ENCODE assay signal across 4 fruit fly cellular contexts in the genomic region with DNA sequence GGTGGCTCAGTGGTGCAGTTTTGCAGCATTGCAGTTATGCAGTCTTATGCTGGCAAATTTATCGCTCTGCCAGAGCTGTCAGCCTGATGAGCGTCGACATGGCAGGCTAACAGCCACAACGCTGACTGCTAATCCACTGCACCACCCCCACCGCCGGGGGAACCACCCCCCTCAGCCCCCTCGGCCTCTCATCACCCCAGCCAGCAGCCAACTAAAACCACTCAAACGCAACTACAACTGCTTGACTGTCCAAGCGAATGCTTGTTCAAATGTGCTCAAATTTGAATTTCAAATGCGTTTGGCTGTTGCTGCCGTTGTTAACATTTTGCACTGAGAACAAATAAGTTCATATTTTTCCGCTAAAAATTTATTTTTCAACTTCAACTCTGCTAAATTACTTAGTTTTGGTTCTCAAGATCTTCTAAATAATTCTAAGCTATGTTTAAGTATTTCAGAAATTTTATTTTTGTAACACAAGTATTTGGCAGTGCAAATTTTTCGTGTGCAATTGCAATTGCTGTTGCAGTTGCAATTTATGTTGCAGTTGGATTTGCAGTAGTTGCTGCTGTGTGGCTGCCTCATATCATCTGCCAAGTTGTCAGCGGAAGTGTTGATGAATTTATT.
TF ChIP-seq lines count a peak whose summit lies in the region.

No protein-coding gene starts in this region.

TF ChIP-seq in whole organism, embryonic, 481 proteins besides CTCF, POLR2A, EP300 and RAD21 (continued from another document and continues in another):
- TF ChIP-seq Dip3 (GFP tag; optimal IDR thresholded peaks at IDR 0.05; lab: Kevin White, UChicago), result no peak
- TF ChIP-seq CG7357 (GFP tag; IDR thresholded peaks at IDR 0.05; lab: Robert Waterston, UW), result no peak
- no peak for TF ChIP-seq tll (GFP tag; optimal IDR thresholded peaks at IDR 0.05; lab: Kevin White, UChicago)
- TF ChIP-seq Blimp-1 (GFP tag; optimal IDR thresholded peaks at IDR 0.05; lab: Kevin White, UChicago), result peak; percentile 18
- no peak for TF ChIP-seq Camta (GFP tag; optimal IDR thresholded peaks at IDR 0.05; lab: Kevin White, UChicago)
- no peak for TF ChIP-seq al (GFP tag; IDR thresholded peaks at IDR 0.05; lab: Robert Waterston, UW)
- TF ChIP-seq CG9215 (GFP tag; IDR thresholded peaks at IDR 0.05; lab: Robert Waterston, UW), result no peak
- TF ChIP-seq CG13424 (tag; optimal IDR thresholded peaks at IDR 0.05; lab: Kevin White, UChicago), result peak; percentile 23
- no peak for TF ChIP-seq CG34224 (GFP tag; IDR thresholded peaks at IDR 0.05; lab: Robert Waterston, UW; ENCODE audit: partially characterized antibody)
- no peak for TF ChIP-seq hth (optimal IDR thresholded peaks at IDR 0.05; lab: Kevin White, UChicago)
- no peak for TF ChIP-seq cg (GFP tag; optimal IDR thresholded peaks at IDR 0.05; lab: Kevin White, UChicago)
- no peak for TF ChIP-seq Elba2 (GFP tag; optimal IDR thresholded peaks at IDR 0.05; lab: Kevin White, UChicago)
- TF ChIP-seq Adf1 (GFP tag; IDR thresholded peaks at IDR 0.05; lab: Robert Waterston, UW), result no peak
- TF ChIP-seq Side (GFP tag; optimal IDR thresholded peaks at IDR 0.05; lab: Kevin White, UChicago), result no peak
- no peak for TF ChIP-seq trh (GFP tag; optimal IDR thresholded peaks at IDR 0.05; lab: Kevin White, UChicago)
- TF ChIP-seq CG2202 (tag; optimal IDR thresholded peaks at IDR 0.05; lab: Kevin White, UChicago), result no peak
- TF ChIP-seq CG4360 (GFP tag; IDR thresholded peaks at IDR 0.05; lab: Robert Waterston, UW), result no peak
- TF ChIP-seq Doc2 (GFP tag; IDR thresholded peaks at IDR 0.05; lab: Robert Waterston, UW), result no peak
- no peak for TF ChIP-seq CG9932 (GFP tag; IDR thresholded peaks at IDR 0.05; lab: Robert Waterston, UW)
- peak; percentile 10 for TF ChIP-seq CG12219 (GFP tag; optimal IDR thresholded peaks at IDR 0.05; lab: Kevin White, UChicago)
- 0 out of 3 replicates have a peak, but pooled peaks have one; percentile 10 for TF ChIP-seq CG2199 (GFP tag; IDR thresholded peaks at IDR 0.05; lab: Robert Waterston, UW)
- no peak for TF ChIP-seq Ssrp (tag; optimal IDR thresholded peaks at IDR 0.05; lab: Kevin White, UChicago)
- no peak for TF ChIP-seq aop (GFP tag; IDR thresholded peaks at IDR 0.05; lab: Robert Waterston, UW)
- no peak for TF ChIP-seq CHES-1-like (GFP tag; optimal IDR thresholded peaks at IDR 0.05; lab: Kevin White, UChicago)
- peak; percentile 42 for TF ChIP-seq CG7839 (tag; optimal IDR thresholded peaks at IDR 0.05; lab: Kevin White, UChicago)
- TF ChIP-seq shn (GFP tag; optimal IDR thresholded peaks at IDR 0.05; lab: Kevin White, UChicago), result no peak
- TF ChIP-seq exex (tag; optimal IDR thresholded peaks at IDR 0.05; lab: Kevin White, UChicago), result no peak
- TF ChIP-seq lab (GFP tag; optimal IDR thresholded peaks at IDR 0.05; lab: Kevin White, UChicago), result no peak
- no peak for TF ChIP-seq pros (GFP tag; optimal IDR thresholded peaks at IDR 0.05; lab: Kevin White, UChicago)
- no peak for TF ChIP-seq Hmr (GFP tag; optimal IDR thresholded peaks at IDR 0.05; lab: Kevin White, UChicago)
- TF ChIP-seq Max (GFP tag; optimal IDR thresholded peaks at IDR 0.05; lab: Kevin White, UChicago), result no peak
- no peak for TF ChIP-seq Fer2 (tag; optimal IDR thresholded peaks at IDR 0.05; lab: Kevin White, UChicago)
- no peak for TF ChIP-seq BEAF-32 (GFP tag; optimal IDR thresholded peaks at IDR 0.05; lab: Kevin White, UChicago)

TF ChIP-seq in whole organism, prepupa, 60 proteins besides CTCF, POLR2A, EP300 and RAD21 (continued from another document and continues in another):
- TF ChIP-seq spab (GFP tag; optimal IDR thresholded peaks at IDR 0.05; lab: Kevin White, UChicago) (peak; percentile 2), topi (GFP tag; optimal IDR thresholded peaks at IDR 0.05; lab: Kevin White, UChicago) (peak; percentile 59), acj6 (GFP tag; optimal IDR thresholded peaks at IDR 0.05; lab: Kevin White, UChicago) (peak; percentile 55), CG11762 (GFP tag; optimal IDR thresholded peaks at IDR 0.05; lab: Kevin White, UChicago; ENCODE audit: insufficient read depth) (peak; percentile 60), cyc (GFP tag; optimal IDR thresholded peaks at IDR 0.05; lab: Kevin White, UChicago) (peak; percentile 46), Lpt (GFP tag; optimal IDR thresholded peaks at IDR 0.05; lab: Kevin White, UChicago) (peak; percentile 73), Smox (GFP tag; optimal IDR thresholded peaks at IDR 0.05; lab: Kevin White, UChicago) (peak; percentile 45), Gug (GFP tag; IDR thresholded peaks at IDR 0.05; lab: Robert Waterston, UW) (peak; percentile 83), Blimp-1 (GFP tag; optimal IDR thresholded peaks at IDR 0.05; lab: Kevin White, UChicago) (no peak), dsx (GFP tag; optimal IDR thresholded peaks at IDR 0.05; lab: Kevin White, UChicago; ENCODE audit: poor library complexity, severe bottlenecking) (peak; percentile 11), Sox102F (GFP tag; optimal IDR thresholded peaks at IDR 0.05; lab: Kevin White, UChicago) (peak; percentile 43), Ets96B (tag; optimal IDR thresholded peaks at IDR 0.05; lab: Kevin White, UChicago) (peak; percentile 34), svp (GFP tag; lab: Kevin White, UChicago) (no peak), CG3032 (tag; optimal IDR thresholded peaks at IDR 0.05; lab: Kevin White, UChicago) (peak; percentile 20), eg (GFP tag; IDR thresholded peaks at IDR 0.05; lab: Robert Waterston, UW) (peak; percentile 94), net (GFP tag; optimal IDR thresholded peaks at IDR 0.05; lab: Kevin White, UChicago) (peak; percentile 64), CG6854 (GFP tag; optimal IDR thresholded peaks at IDR 0.05; lab: Kevin White, UChicago) (no peak), CG11294 (GFP tag; IDR thresholded peaks at IDR 0.05; lab: Robert Waterston, UW) (peak; percentile 80), CG6792 (GFP tag; optimal IDR thresholded peaks at IDR 0.05; lab: Kevin White, UChicago) (peak; percentile 19), CG15336 (GFP tag; IDR thresholded peaks at IDR 0.05; lab: Robert Waterston, UW) (peak; percentile 93), Met (GFP tag; optimal IDR thresholded peaks at IDR 0.05; lab: Kevin White, UChicago) (peak; percentile 63), CG34406 (GFP tag; optimal IDR thresholded peaks at IDR 0.05; lab: Kevin White, UChicago) (peak; percentile 40), CG1621 (tag; optimal IDR thresholded peaks at IDR 0.05; lab: Kevin White, UChicago) (no peak), CG6808 (GFP tag; optimal IDR thresholded peaks at IDR 0.05; lab: Kevin White, UChicago) (no peak), Hr4 (GFP tag; optimal IDR thresholded peaks at IDR 0.05; lab: Kevin White, UChicago) (peak; percentile 89), Hr38 (GFP tag; optimal IDR thresholded peaks at IDR 0.05; lab: Kevin White, UChicago) (no peak), CG8319 (GFP tag; optimal IDR thresholded peaks at IDR 0.05; lab: Kevin White, UChicago) (peak; percentile 13), CG10631 (GFP tag; optimal IDR thresholded peaks at IDR 0.05; lab: Kevin White, UChicago) (peak; percentile 57), pdm3 (GFP tag; optimal IDR thresholded peaks at IDR 0.05; lab: Kevin White, UChicago) (peak; percentile 75), CG16779 (tag; optimal IDR thresholded peaks at IDR 0.05; lab: Kevin White, UChicago) (peak; percentile 49), salr (GFP tag; optimal IDR thresholded peaks at IDR 0.05; lab: Kevin White, UChicago) (peak in 1 of 2 experiments; percentile 36), CG6163 (GFP tag; IDR thresholded peaks at IDR 0.05; lab: Robert Waterston, UW) (peak; percentile 87)

TF ChIP-seq in whole organism, pupa, 21 proteins besides CTCF, POLR2A, EP300 and RAD21 (continued from another document):
- TF ChIP-seq CG8301 (tag; optimal IDR thresholded peaks at IDR 0.05; lab: Kevin White, UChicago), result peak; percentile 84
TF ChIP-seq in whole organism, pupa: peak in this region for 17.

TF ChIP-seq in whole organism, wandering third instar larva, 38 proteins besides CTCF, POLR2A, EP300 and RAD21 (continued from another document):
- TF ChIP-seq CG32264 (GFP tag; optimal IDR thresholded peaks at IDR 0.05; lab: Kevin White, UChicago), result no peak
- TF ChIP-seq Myc (optimal IDR thresholded peaks at IDR 0.05; lab: Kevin White, UChicago), result no peak
- no peak for TF ChIP-seq dl (GFP tag; optimal IDR thresholded peaks at IDR 0.05; lab: Kevin White, UChicago; ENCODE audit: insufficient read depth in 1 of 2, partially characterized antibody in 2 of 2)
- TF ChIP-seq fru (GFP tag; optimal IDR thresholded peaks at IDR 0.05; lab: Kevin White, UChicago), result peak; percentile 40
- TF ChIP-seq woc (GFP tag; optimal IDR thresholded peaks at IDR 0.05; lab: Kevin White, UChicago), result no peak
- no peak for TF ChIP-seq Abd-B (GFP tag; optimal IDR thresholded peaks at IDR 0.05; lab: Kevin White, UChicago)
- peak; percentile 2 for TF ChIP-seq br (GFP tag; optimal IDR thresholded peaks at IDR 0.05; lab: Kevin White, UChicago)
- TF ChIP-seq GATAd (GFP tag; optimal IDR thresholded peaks at IDR 0.05; lab: Kevin White, UChicago), result no peak
- TF ChIP-seq brk (GFP tag; optimal IDR thresholded peaks at IDR 0.05; lab: Kevin White, UChicago), result no peak
- TF ChIP-seq lola (GFP tag; optimal IDR thresholded peaks at IDR 0.05; lab: Kevin White, UChicago), result no peak
- peak; percentile 19 for TF ChIP-seq psq (GFP tag; optimal IDR thresholded peaks at IDR 0.05; lab: Kevin White, UChicago)
- TF ChIP-seq Rel (GFP tag; optimal IDR thresholded peaks at IDR 0.05; lab: Kevin White, UChicago), result no peak
- no peak for TF ChIP-seq Rel (tag; optimal IDR thresholded peaks at IDR 0.05; lab: Kevin White, UChicago)
- TF ChIP-seq h (GFP tag; optimal IDR thresholded peaks at IDR 0.05; lab: Kevin White, UChicago), result peak; percentile 59
- peak; percentile 1 for TF ChIP-seq tai (GFP tag; optimal IDR thresholded peaks at IDR 0.05; lab: Kevin White, UChicago)
- TF ChIP-seq Jra (GFP tag; optimal IDR thresholded peaks at IDR 0.05; lab: Kevin White, UChicago), result no peak
- no peak for TF ChIP-seq Hr78 (GFP tag; optimal IDR thresholded peaks at IDR 0.05; lab: Kevin White, UChicago)
- TF ChIP-seq dmrt93B (GFP tag; optimal IDR thresholded peaks at IDR 0.05; lab: Kevin White, UChicago), result no peak
TF ChIP-seq in whole organism, wandering third instar larva: peak in this region for 11.
